Worm (Caenorhabditis elegans) whole organism, young adult: ENCODE results near the gene spe-27.

Experiments used
- B0019.2 ChIP-seq: fragments of 200-800 bp; sonication (Bioruptor generic); conservative IDR thresholded peaks from 2 replicates; pipeline ENCODE4 v1.3.6; 2022; ENCODE audit warnings: missing genetic modification reagents, missing genetic modification characterization, missing compliant biosample characterization
- K11D2.4 ChIP-seq: fragments of 200-800 bp; sonication (Bioruptor generic); IDR thresholded peaks from 2 replicates; pipeline ENCODE4 v1.3.6; 2022; ENCODE audit warnings: missing genetic modification reagents, missing genetic modification characterization, missing compliant biosample characterization
- aptf-3 ChIP-seq: fragments of 200-800 bp; sonication (Bioruptor generic); IDR thresholded peaks from 2 replicates; pipeline ENCODE4 v1.3.6; 2022; ENCODE audit warnings: missing genetic modification characterization, missing compliant biosample characterization
- ceh-27 ChIP-seq: fragments of 200-800 bp; sonication (Bioruptor generic); optimal IDR thresholded peaks from 2 replicates; lab custom pipeline; 2018; ENCODE audit warnings: mild to moderate bottlenecking, missing genetic modification characterization, moderate library complexity, missing compliant biosample characterization
- ceh-40 ChIP-seq: fragments of 200-800 bp; sonication (Bioruptor generic); IDR thresholded peaks from 2 replicates; pipeline ENCODE4 v1.3.6; 2022; ENCODE audit warnings: missing genetic modification characterization, missing compliant biosample characterization
- madf-6 ChIP-seq: fragments of 200-800 bp; sonication (Bioruptor generic); IDR thresholded peaks from 2 replicates; pipeline ENCODE4 v1.3.6; 2022; ENCODE audit warnings: missing genetic modification reagents, missing genetic modification characterization, missing compliant biosample characterization
- nhr-179 ChIP-seq: sonication (generic microtip); optimal IDR thresholded peaks from 2 replicates; lab custom pipeline; 2016; ENCODE audit warnings: mild to moderate bottlenecking, missing genetic modification characterization, missing compliant biosample characterization
- rcor-1 ChIP-seq: fragments of 200-800 bp; sonication (Bioruptor generic); IDR thresholded peaks from 2 replicates; pipeline ENCODE4 v1.3.6; 2022; ENCODE audit warnings: missing genetic modification reagents, missing genetic modification characterization, missing compliant biosample characterization
- snpc-4 ChIP-seq, 5 experiments: fragments of 150-350 bp in 1 of 5; sonication (generic microtip) in 4 of 5; optimal IDR thresholded peaks; 2 replicates each; lab custom pipeline; 2014 to 2018; ENCODE audit warnings: missing genetic modification characterization in 5 of 5, missing biosample characterization in 3 of 5, antibody characterized with exemption in 2 of 5, mild to moderate bottlenecking in 2 of 5, missing compliant biosample characterization in 2 of 5, missing genotype in 2 of 5, moderate library complexity in 2 of 5, missing genetic modification reagents in 1 of 5

- TF ChIP-seq aptf-3 (GFP tag; lab: Robert Waterston, UW) = no peak
- no peak for TF ChIP-seq B0019.2
- no peak for TF ChIP-seq rcor-1
- TF ChIP-seq nhr-179 (tag; lab: Kevin White, UChicago) = no peak
- no peak for TF ChIP-seq madf-6
- TF ChIP-seq ceh-27 = no peak
- no peak for TF ChIP-seq ceh-40 (GFP tag; lab: Robert Waterston, UW)
- TF ChIP-seq snpc-4 (GFP tag; optimal IDR thresholded peaks at IDR 0.05; lab: Kevin White, UChicago) = no peak
- no peak for TF ChIP-seq snpc-4 (tag; optimal IDR thresholded peaks at IDR 0.05; lab: Kevin White, UChicago)
- no peak for TF ChIP-seq K11D2.4 (GFP tag; lab: Robert Waterston, UW)
These were observed 8.1 kb upstream of the spe-27 start, which contains the start of gene srv-19 for ce11 chrIV:5873825-5874224.
